Worm (Caenorhabditis elegans) whole organism, mixed stage, embryonic: ENCODE measurements around the gene Y47D3B.4.

ENCODE experiments used
- cnd-1 ChIP-seq: fragments of 200-800 bp; sonication (Bioruptor generic); optimal IDR thresholded peaks from 2 replicates; lab custom pipeline; 2018; ENCODE audit warnings: mild to moderate bottlenecking, missing genetic modification characterization, missing compliant biosample characterization
- elt-3 ChIP-seq: fragments of 150-350 bp; optimal IDR thresholded peaks from 2 replicates; lab custom pipeline; 2014; ENCODE audit warnings: missing biosample characterization, missing genetic modification characterization
- hlh-1 ChIP-seq: fragments of 150-350 bp; optimal IDR thresholded peaks from 2 replicates; lab custom pipeline; 2014; ENCODE audit warnings: missing biosample characterization, missing genetic modification reagents, missing genetic modification characterization
- lin-13 ChIP-seq: fragments of 150-350 bp; optimal IDR thresholded peaks from 2 replicates; lab custom pipeline; 2014; ENCODE audit warnings: missing biosample characterization, missing genetic modification characterization
- lin-32 ChIP-seq: fragments of 200-800 bp; sonication (Bioruptor generic); optimal IDR thresholded peaks from 2 replicates; lab custom pipeline; 2018; ENCODE audit warnings: mild to moderate bottlenecking, missing genetic modification characterization, missing compliant biosample characterization
- mep-1 ChIP-seq: fragments of 150-350 bp; optimal IDR thresholded peaks from 2 replicates; lab custom pipeline; 2017; ENCODE audit warnings: missing biosample characterization, missing genetic modification reagents, missing genetic modification characterization, inconsistent platforms
- nhr-12 ChIP-seq: fragments of 150-350 bp; optimal IDR thresholded peaks from 2 replicates; lab custom pipeline; 2014; ENCODE audit warnings: missing biosample characterization, missing genetic modification characterization
- nhr-237 ChIP-seq: fragments of 150-350 bp; optimal IDR thresholded peaks from 2 replicates; lab custom pipeline; 2014; ENCODE audit warnings: missing biosample characterization, missing genetic modification characterization
- nhr-28 ChIP-seq: fragments of 150-350 bp; optimal IDR thresholded peaks from 2 replicates; lab custom pipeline; 2014; ENCODE audit warnings: missing biosample characterization, missing genetic modification characterization
- pha-4 ChIP-seq: fragments of 150-350 bp; optimal IDR thresholded peaks from 2 replicates; lab custom pipeline; 2018; ENCODE audit warnings: missing biosample characterization, missing genetic modification reagents, missing genetic modification characterization
- unc-120 ChIP-seq: sonication (generic microtip); optimal IDR thresholded peaks from 2 replicates; lab custom pipeline; 2017; ENCODE audit warnings: missing genetic modification characterization, missing compliant biosample characterization; ENCODE audit not compliant: poor library complexity, severe bottlenecking
- unc-39 ChIP-seq: fragments of 150-350 bp; optimal IDR thresholded peaks from 2 replicates; lab custom pipeline; 2014; ENCODE audit warnings: missing biosample characterization, missing genetic modification characterization
- unc-62 ChIP-seq: fragments of 150-350 bp; optimal IDR thresholded peaks from 2 replicates; lab custom pipeline; 2014; ENCODE audit warnings: missing biosample characterization, missing genetic modification reagents, missing genetic modification characterization
- zip-8 ChIP-seq: fragments of 150-350 bp; optimal IDR thresholded peaks from 2 replicates; lab custom pipeline; 2014; ENCODE audit warnings: missing biosample characterization, missing genetic modification characterization

DNA sequence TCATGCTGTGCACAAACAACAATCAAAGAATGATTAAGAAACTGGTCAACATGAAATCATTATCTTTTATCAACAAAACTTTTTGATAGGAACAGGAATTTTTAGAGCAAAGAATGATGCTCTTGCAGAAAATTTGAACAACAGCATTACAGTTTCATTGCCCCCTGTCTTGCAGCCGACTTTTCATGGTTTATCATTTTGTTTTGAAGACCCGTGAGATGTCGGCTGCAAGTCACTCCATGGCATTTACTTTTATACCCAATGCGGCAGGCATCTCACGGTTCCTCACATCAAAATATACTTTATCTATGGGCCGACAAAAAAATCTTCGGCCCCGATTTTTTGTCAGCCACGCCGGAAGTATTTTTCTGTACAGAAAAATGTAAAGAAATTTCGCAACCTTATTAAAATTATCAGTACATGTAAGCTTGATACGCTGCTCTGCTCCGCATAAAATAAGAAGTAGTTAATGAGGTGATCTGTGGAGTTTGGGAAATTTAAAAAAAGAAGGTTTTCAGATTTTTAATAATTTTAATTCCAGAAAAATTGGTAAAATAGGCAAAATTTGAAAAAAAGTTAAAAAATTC, 38.4 kb downstream of the Y47D3B.4 start:
- TF ChIP-seq nhr-237 (no peak), mep-1 (tag; lab: Kevin White, UChicago) (no peak), cnd-1 (tag; lab: Kevin White, UChicago) (no peak), nhr-12 (tag; lab: Kevin White, UChicago) (no peak), hlh-1 (tag; lab: Kevin White, UChicago) (no peak), pha-4 (tag; lab: Kevin White, UChicago) (no peak), unc-62 (GFP tag; lab: Kevin White, UChicago) (no peak), unc-39 (no peak), lin-13 (tag; lab: Kevin White, UChicago) (no peak), zip-8 (tag; lab: Kevin White, UChicago) (no peak), lin-32 (GFP tag; lab: Kevin White, UChicago) (no peak), unc-120 (tag; lab: Kevin White, UChicago) (no peak), elt-3 (tag; lab: Kevin White, UChicago) (no peak), nhr-28 (no peak)
